Fruit fly (Drosophila melanogaster) whole organism, pupa: ENCODE data around the gene CG15356.
A peak's percentile ranks its signal among the peaks of the same experiment; 100 is the strongest.

ENCODE experiments used
- CG10348 ChIP-seq: fragments of 200-800 bp; sonication (Bioruptor generic); IDR thresholded peaks from 2 replicates; pipeline ENCODE4 v1.3.6; 2022; ENCODE audit warnings: missing biosample characterization, missing genetic modification characterization
- CG12605 ChIP-seq: fragments of 200-800 bp; sonication (Bioruptor generic); IDR thresholded peaks from 2 replicates; pipeline ENCODE4 v1.3.6; 2022; ENCODE audit warnings: missing biosample characterization, missing genetic modification characterization
- CG13204 ChIP-seq: fragments of 200-800 bp; sonication (Bioruptor generic); optimal IDR thresholded peaks from 2 replicates; lab custom pipeline; 2018; ENCODE audit warnings: missing biosample characterization, mild to moderate bottlenecking, missing genetic modification characterization, moderate library complexity
- CG14655 ChIP-seq: fragments of 200-800 bp; sonication (Bioruptor generic); optimal IDR thresholded peaks from 3 replicates; lab custom pipeline; 2017; ENCODE audit warnings: mild to moderate bottlenecking, missing biosample characterization, missing genetic modification reagents, missing genetic modification characterization
- CG15710 ChIP-seq: fragments of 200-800 bp; sonication (Bioruptor generic); optimal IDR thresholded peaks from 2 replicates; lab custom pipeline; 2018; ENCODE audit warnings: missing biosample characterization, mild to moderate bottlenecking, missing genetic modification characterization, moderate library complexity
- CG17806 ChIP-seq: fragments of 200-800 bp; sonication (Bioruptor generic); optimal IDR thresholded peaks from 2 replicates; lab custom pipeline; 2018; ENCODE audit warnings: missing biosample characterization, mild to moderate bottlenecking, missing genetic modification characterization, moderate library complexity
- CG32121 ChIP-seq: fragments of 200-800 bp; sonication (Bioruptor generic); IDR thresholded peaks from 2 replicates; pipeline ENCODE4 v1.3.6; 2022; ENCODE audit warnings: missing biosample characterization, missing genetic modification characterization
- CG34367 ChIP-seq: fragments of 200-800 bp; sonication (Bioruptor generic); optimal IDR thresholded peaks from 2 replicates; lab custom pipeline; 2018; ENCODE audit warnings: missing biosample characterization, mild to moderate bottlenecking, missing genetic modification characterization
- CG4496 ChIP-seq: fragments of 200-800 bp; sonication (Bioruptor generic); IDR thresholded peaks from 3 replicates; pipeline ENCODE4 v1.3.6; 2022; ENCODE audit warnings: missing biosample characterization, missing genetic modification characterization
- CG8159 ChIP-seq: fragments of 200-800 bp; sonication (Bioruptor generic); optimal IDR thresholded peaks from 3 replicates; lab custom pipeline; 2018; ENCODE audit warnings: missing biosample characterization, mild to moderate bottlenecking, missing genetic modification characterization, moderate library complexity
- CG8301 ChIP-seq: fragments of 200-800 bp; sonication (Bioruptor generic); optimal IDR thresholded peaks from 2 replicates; lab custom pipeline; 2018; ENCODE audit warnings: missing biosample characterization, mild to moderate bottlenecking, missing genetic modification characterization
- CG9948 ChIP-seq: fragments of 200-800 bp; sonication (Bioruptor generic); optimal IDR thresholded peaks from 2 replicates; lab custom pipeline; 2018; ENCODE audit warnings: missing biosample characterization, mild to moderate bottlenecking, missing genetic modification characterization, moderate library complexity
- D1 ChIP-seq: fragments of 200-800 bp; sonication (Bioruptor generic); optimal IDR thresholded peaks from 2 replicates; lab custom pipeline; 2018; ENCODE audit warnings: missing biosample characterization, mild to moderate bottlenecking, missing genetic modification characterization, moderate library complexity
- EcR ChIP-seq: fragments of 200-800 bp; sonication (Bioruptor generic); optimal IDR thresholded peaks from 3 replicates; lab custom pipeline; 2019; ENCODE audit warnings: missing biosample characterization, missing genetic modification characterization, mild to moderate bottlenecking, moderate library complexity, missing genetic modification reagents
- Ets98B ChIP-seq: fragments of 200-800 bp; sonication (Bioruptor generic); IDR thresholded peaks from 2 replicates; pipeline ENCODE4 v1.3.6; 2022; ENCODE audit warnings: missing biosample characterization, missing genetic modification characterization
- Pif1A ChIP-seq: fragments of 200-800 bp; sonication (Bioruptor generic); optimal IDR thresholded peaks from 3 replicates; lab custom pipeline; 2016; ENCODE audit warnings: missing biosample characterization, missing genetic modification characterization
- Pif1B ChIP-seq: fragments of 200-800 bp; sonication (Bioruptor generic); optimal IDR thresholded peaks from 3 replicates; lab custom pipeline; 2016; ENCODE audit warnings: missing biosample characterization, missing genetic modification characterization
- Snoo ChIP-seq: fragments of 200-800 bp; sonication (Bioruptor generic); optimal IDR thresholded peaks from 3 replicates; lab custom pipeline; 2017; ENCODE audit warnings: missing biosample characterization, mild to moderate bottlenecking, missing genetic modification characterization, inconsistent platforms
- fd96Ca ChIP-seq: fragments of 200-800 bp; sonication (Bioruptor generic); IDR thresholded peaks from 3 replicates; pipeline ENCODE4 v1.3.6; 2022; ENCODE audit warnings: missing biosample characterization, missing genetic modification characterization
- gl ChIP-seq: fragments of 200-800 bp; sonication (Bioruptor generic); optimal IDR thresholded peaks from 2 replicates; lab custom pipeline; 2018; ENCODE audit warnings: missing biosample characterization, mild to moderate bottlenecking, missing genetic modification characterization
- rn ChIP-seq: fragments of 200-800 bp; sonication (Bioruptor generic); IDR thresholded peaks from 2 replicates; pipeline ENCODE4 v1.3.6; 2022; ENCODE audit warnings: missing biosample characterization, missing genetic modification characterization

CG15356 gene

dm6 chr2L:1981726-1982367 is 1.3 kb upstream of the CG15356 start, which contains the start of gene CG7289:
TSS of gene CG7289 (plus strand) at chr2L:1982217.
- TF ChIP-seq Pif1B (GFP tag; lab: Kevin White, UChicago) (no peak), Pif1A (GFP tag; lab: Kevin White, UChicago) (no peak), rn (no peak), CG17806 (tag; lab: Kevin White, UChicago) (no peak), EcR (peak; percentile 99), CG34367 (tag; lab: Kevin White, UChicago) (no peak), CG32121 (GFP tag; lab: Robert Waterston, UW) (no peak), CG8159 (tag; lab: Kevin White, UChicago) (no peak), Ets98B (no peak), fd96Ca (GFP tag; lab: Robert Waterston, UW) (no peak), gl (tag; lab: Kevin White, UChicago) (no peak), CG8301 (tag; lab: Kevin White, UChicago) (no peak), CG13204 (GFP tag; lab: Kevin White, UChicago) (no peak), CG14655 (GFP tag; lab: Kevin White, UChicago) (no peak), CG9948 (tag; lab: Kevin White, UChicago) (no peak), D1 (tag; lab: Kevin White, UChicago) (no peak), Snoo (peak; percentile 4), CG10348 (GFP tag; lab: Robert Waterston, UW) (no peak), CG12605 (GFP tag; lab: Robert Waterston, UW) (no peak), CG4496 (GFP tag; lab: Robert Waterston, UW) (0 out of 3 replicates have a peak, but pooled peaks have one; percentile 29), CG15710 (tag; lab: Kevin White, UChicago) (no peak)

DNA sequence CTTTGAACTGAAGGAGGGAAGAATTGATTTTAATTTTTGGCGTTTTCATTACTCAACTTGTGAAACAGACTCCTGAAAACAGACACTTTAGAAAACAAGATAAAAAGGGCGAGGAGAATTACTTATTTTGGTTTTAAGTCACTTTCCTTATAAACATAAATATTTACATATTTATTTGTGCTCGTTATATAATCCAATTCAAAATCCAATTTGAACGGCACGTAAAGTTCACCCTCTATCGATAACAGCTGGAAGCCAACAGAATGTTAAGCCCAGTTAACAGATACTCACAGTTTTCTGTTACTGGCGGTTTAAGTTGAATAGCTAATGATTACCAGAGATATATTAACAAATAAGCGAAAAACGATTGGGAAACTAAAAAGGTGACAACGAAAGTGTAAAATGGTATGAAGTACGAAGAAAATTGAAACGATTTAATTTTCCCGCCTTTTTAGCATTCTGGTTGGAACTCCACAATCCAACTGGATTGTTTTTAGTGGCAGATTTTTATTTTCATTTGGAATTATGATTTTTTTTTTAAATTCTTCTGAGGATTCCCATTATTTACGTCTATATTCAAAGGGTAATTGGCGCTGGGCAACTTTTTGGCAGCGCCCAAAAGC is 1.2 kb downstream of the CG15356 start:
- TF ChIP-seq CG34367 (tag; lab: Kevin White, UChicago) (no peak), CG32121 (GFP tag; lab: Robert Waterston, UW) (no peak), CG15710 (tag; lab: Kevin White, UChicago) (no peak), Pif1B (GFP tag; lab: Kevin White, UChicago) (no peak), CG9948 (tag; lab: Kevin White, UChicago) (no peak), Snoo (no peak), CG8301 (tag; lab: Kevin White, UChicago) (no peak), CG10348 (GFP tag; lab: Robert Waterston, UW) (no peak), Pif1A (GFP tag; lab: Kevin White, UChicago) (no peak), CG13204 (GFP tag; lab: Kevin White, UChicago) (no peak), CG8159 (tag; lab: Kevin White, UChicago) (no peak), EcR (no peak), CG12605 (GFP tag; lab: Robert Waterston, UW) (no peak), CG14655 (GFP tag; lab: Kevin White, UChicago) (no peak), D1 (tag; lab: Kevin White, UChicago) (no peak), CG4496 (GFP tag; lab: Robert Waterston, UW) (no peak), rn (no peak)
- TF ChIP-seq, all 21 proteins: peak for 0

DNA sequence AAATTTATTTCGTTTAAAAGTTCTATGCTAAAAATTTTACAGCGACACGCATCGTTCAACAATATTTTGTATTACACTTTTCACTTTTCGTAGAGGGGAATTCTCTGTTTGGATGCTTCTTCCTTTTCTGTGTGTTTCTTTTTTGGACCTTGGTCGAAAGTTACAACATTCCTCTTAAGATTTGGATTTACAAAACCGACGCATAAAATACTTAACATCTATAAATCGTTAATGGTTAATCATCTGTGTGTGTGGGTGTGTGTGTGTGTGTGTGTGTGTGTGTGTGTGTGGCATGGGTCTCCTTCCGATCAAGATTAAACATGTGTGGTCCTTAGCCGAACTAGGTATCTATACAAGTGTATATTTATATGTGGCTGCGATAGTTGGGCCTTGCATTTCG is 5.1 kb downstream of the CG15356 start:
- no peak for TF ChIP-seq CG14655 (GFP tag; lab: Kevin White, UChicago)
- no peak for TF ChIP-seq CG8159 (tag; lab: Kevin White, UChicago)
- no peak for TF ChIP-seq CG9948 (tag; lab: Kevin White, UChicago)
- no peak for TF ChIP-seq EcR
- no peak for TF ChIP-seq CG4496 (GFP tag; lab: Robert Waterston, UW)
- no peak for TF ChIP-seq CG15710 (tag; lab: Kevin White, UChicago)
- no peak for TF ChIP-seq CG17806 (tag; lab: Kevin White, UChicago)
- no peak for TF ChIP-seq gl (tag; lab: Kevin White, UChicago)
- no peak for TF ChIP-seq fd96Ca (GFP tag; lab: Robert Waterston, UW)
- no peak for TF ChIP-seq CG34367 (tag; lab: Kevin White, UChicago)
- TF ChIP-seq, all 21 proteins: peak for 0

dm6 chr2L:1973957-1974356 is 6.6 kb downstream of the CG15356 start, which contains the start of gene Der-1:
TSS of gene Der-1 (plus strand) at chr2L:1973957.
- TF ChIP-seq CG17806 (tag; lab: Kevin White, UChicago): no peak
- TF ChIP-seq CG34367 (tag; lab: Kevin White, UChicago): no peak
- TF ChIP-seq CG12605 (GFP tag; lab: Robert Waterston, UW): no peak
- TF ChIP-seq CG14655 (GFP tag; lab: Kevin White, UChicago): no peak
- no peak for TF ChIP-seq CG15710 (tag; lab: Kevin White, UChicago)
- peak; percentile 18; the same call in 1 of the 2 replicates for TF ChIP-seq Ets98B
- no peak for TF ChIP-seq CG10348 (GFP tag; lab: Robert Waterston, UW)
- no peak for TF ChIP-seq D1 (tag; lab: Kevin White, UChicago)
- no peak for TF ChIP-seq CG9948 (tag; lab: Kevin White, UChicago)
- TF ChIP-seq CG8301 (tag; lab: Kevin White, UChicago): no peak
- TF ChIP-seq Pif1A (GFP tag; lab: Kevin White, UChicago): no peak
- no peak for TF ChIP-seq Snoo
- no peak for TF ChIP-seq rn
- TF ChIP-seq gl (tag; lab: Kevin White, UChicago): no peak
- no peak for TF ChIP-seq Pif1B (GFP tag; lab: Kevin White, UChicago)
- TF ChIP-seq CG32121 (GFP tag; lab: Robert Waterston, UW): peak; percentile 28; the same call in 1 of the 2 replicates
- TF ChIP-seq fd96Ca (GFP tag; lab: Robert Waterston, UW): no peak
- TF ChIP-seq CG13204 (GFP tag; lab: Kevin White, UChicago): no peak
- no peak for TF ChIP-seq CG8159 (tag; lab: Kevin White, UChicago)
- TF ChIP-seq CG4496 (GFP tag; lab: Robert Waterston, UW): peak; percentile 18; the same call in 1 of the 3 replicates
- TF ChIP-seq EcR: no peak
